Fruit fly (Drosophila melanogaster) whole organism, prepupa: ENCODE results near the gene Gad1.
A peak's percentile ranks its signal among the peaks of the same experiment; 100 is the strongest.

ENCODE experiments used
- CG11294 ChIP-seq: fragments of 200-800 bp; sonication (Bioruptor generic); IDR thresholded peaks from 2 replicates; pipeline ENCODE4 v1.3.6; 2022; ENCODE audit warnings: missing biosample characterization, missing genetic modification characterization
- CG11902 ChIP-seq: fragments of 200-800 bp; sonication (Bioruptor generic); optimal IDR thresholded peaks from 3 replicates; lab custom pipeline; 2016; ENCODE audit warnings: missing biosample characterization, missing genetic modification characterization
- CG15336 ChIP-seq: fragments of 200-800 bp; sonication (Bioruptor generic); IDR thresholded peaks from 2 replicates; pipeline ENCODE4 v1.3.6; 2022; ENCODE audit warnings: missing biosample characterization, missing genetic modification characterization
- CG1621 ChIP-seq: fragments of 200-800 bp; sonication (Bioruptor generic); optimal IDR thresholded peaks from 3 replicates; lab custom pipeline; 2018; ENCODE audit warnings: missing biosample characterization, mild to moderate bottlenecking, missing genetic modification characterization
- CG16779 ChIP-seq: fragments of 200-800 bp; sonication (Bioruptor generic); optimal IDR thresholded peaks from 3 replicates; lab custom pipeline; 2017; ENCODE audit warnings: missing biosample characterization, mild to moderate bottlenecking, missing genetic modification characterization
- CG3032 ChIP-seq: fragments of 200-800 bp; optimal IDR thresholded peaks from 2 replicates; lab custom pipeline; 2019; ENCODE audit warnings: missing biosample characterization, mild to moderate bottlenecking, missing genetic modification characterization, moderate library complexity
- CG32006 ChIP-seq: fragments of 200-800 bp; sonication (Bioruptor generic); optimal IDR thresholded peaks from 3 replicates; lab custom pipeline; 2017; ENCODE audit warnings: missing biosample characterization, mild to moderate bottlenecking, missing genetic modification characterization
- CG34406 ChIP-seq: fragments of 200-800 bp; sonication (Bioruptor generic); optimal IDR thresholded peaks from 3 replicates; lab custom pipeline; 2016; ENCODE audit warnings: missing biosample characterization, missing genetic modification characterization
- CG6163 ChIP-seq: fragments of 200-800 bp; sonication (Bioruptor generic); IDR thresholded peaks from 3 replicates; pipeline ENCODE4 v1.3.6; 2022; ENCODE audit warnings: missing biosample characterization, missing genetic modification characterization
- CG6792 ChIP-seq: fragments of 200-800 bp; sonication (Bioruptor generic); optimal IDR thresholded peaks from 3 replicates; lab custom pipeline; 2016; ENCODE audit warnings: missing biosample characterization, missing genetic modification characterization
- CG8119 ChIP-seq: fragments of 200-800 bp; sonication (Bioruptor generic); IDR thresholded peaks from 3 replicates; pipeline ENCODE4 v1.3.6; 2022; ENCODE audit warnings: missing biosample characterization, missing genetic modification characterization
- CG8319 ChIP-seq: fragments of 200-800 bp; sonication (Bioruptor generic); optimal IDR thresholded peaks from 3 replicates; lab custom pipeline; 2016; ENCODE audit warnings: missing biosample characterization, missing genetic modification characterization
- CG8632 ChIP-seq: fragments of 200-800 bp; sonication (Bioruptor generic); optimal IDR thresholded peaks from 3 replicates; lab custom pipeline; 2016; ENCODE audit warnings: missing biosample characterization, missing genetic modification characterization
- CG9139 ChIP-seq: fragments of 200-800 bp; sonication (Bioruptor generic); optimal IDR thresholded peaks from 3 replicates; lab custom pipeline; 2017; ENCODE audit warnings: missing biosample characterization, mild to moderate bottlenecking, missing genetic modification characterization
- Eip75B ChIP-seq: fragments of 200-800 bp; sonication (Bioruptor generic); optimal IDR thresholded peaks from 3 replicates; lab custom pipeline; 2016; ENCODE audit warnings: missing biosample characterization, missing genetic modification characterization
- Eip78C ChIP-seq: fragments of 200-800 bp; sonication (Bioruptor generic); peaks from one replicate; lab custom pipeline; 2016; ENCODE audit warnings: missing biosample characterization, missing genetic modification characterization
- Ets21C ChIP-seq: fragments of 200-800 bp; sonication (Bioruptor generic); optimal IDR thresholded peaks from 3 replicates; lab custom pipeline; 2016; ENCODE audit warnings: missing biosample characterization, missing genetic modification characterization
- Ets96B ChIP-seq: fragments of 200-800 bp; optimal IDR thresholded peaks from 2 replicates; lab custom pipeline; 2019; ENCODE audit warnings: missing biosample characterization, mild to moderate bottlenecking, missing genetic modification characterization, moderate library complexity
- Gug ChIP-seq: fragments of 200-800 bp; sonication (Bioruptor generic); IDR thresholded peaks from 2 replicates; pipeline ENCODE4 v1.3.6; 2022; ENCODE audit warnings: missing biosample characterization, missing genetic modification characterization
- Hr38 ChIP-seq: sonication (Bioruptor generic); optimal IDR thresholded peaks from 2 replicates; lab custom pipeline; 2016; ENCODE audit warnings: missing biosample characterization, missing genetic modification characterization
- Hr39 ChIP-seq: fragments of 200-800 bp; sonication (Bioruptor generic); optimal IDR thresholded peaks from 2 replicates; lab custom pipeline; 2016; ENCODE audit warnings: missing biosample characterization, missing genetic modification characterization
- Lpt ChIP-seq: fragments of 200-800 bp; sonication (Bioruptor generic); optimal IDR thresholded peaks from 3 replicates; lab custom pipeline; 2016; ENCODE audit warnings: missing biosample characterization, missing genetic modification characterization
- achi ChIP-seq: fragments of 200-800 bp; sonication (Bioruptor generic); optimal IDR thresholded peaks from 3 replicates; lab custom pipeline; 2016; ENCODE audit warnings: missing biosample characterization, missing genetic modification characterization
- dsx ChIP-seq: fragments of 200-800 bp; optimal IDR thresholded peaks from 3 replicates; lab custom pipeline; 2019; ENCODE audit warnings: missing biosample characterization, mild to moderate bottlenecking, missing genetic modification characterization, moderate library complexity; ENCODE audit not compliant: poor library complexity, severe bottlenecking
- esn ChIP-seq: fragments of 200-800 bp; sonication (Bioruptor generic); optimal IDR thresholded peaks from 2 replicates; lab custom pipeline; 2016; ENCODE audit warnings: missing biosample characterization, mild to moderate bottlenecking, missing genetic modification characterization, moderate library complexity
- fd59A ChIP-seq: fragments of 200-800 bp; sonication (Bioruptor generic); optimal IDR thresholded peaks from 2 replicates; lab custom pipeline; 2017; ENCODE audit warnings: missing biosample characterization, mild to moderate bottlenecking, missing genetic modification characterization, missing genetic modification reagents
- fd85E ChIP-seq: fragments of 200-800 bp; sonication (Bioruptor generic); optimal IDR thresholded peaks from 3 replicates; lab custom pipeline; 2016; ENCODE audit warnings: missing biosample characterization, missing genetic modification characterization
- fkh ChIP-seq: fragments of 200-800 bp; sonication (Bioruptor generic); optimal IDR thresholded peaks from 3 replicates; lab custom pipeline; 2017; ENCODE audit warnings: missing biosample characterization, mild to moderate bottlenecking, missing genetic modification characterization, moderate library complexity
- lz ChIP-seq: fragments of 200-800 bp; sonication (Bioruptor generic); optimal IDR thresholded peaks from 3 replicates; lab custom pipeline; 2016; ENCODE audit warnings: missing biosample characterization, missing genetic modification characterization
- pdm3 ChIP-seq: fragments of 200-800 bp; sonication (Bioruptor generic); optimal IDR thresholded peaks from 3 replicates; lab custom pipeline; 2016; ENCODE audit warnings: missing biosample characterization, missing genetic modification characterization
- ss ChIP-seq, 2 experiments: fragments of 200-800 bp; sonication (Bioruptor generic); optimal IDR thresholded peaks; 2 replicates in 1 of 2; 3 replicates in 1 of 2; lab custom pipeline; 2017 to 2018; ENCODE audit warnings: mild to moderate bottlenecking in 2 of 2, missing biosample characterization in 2 of 2, missing genetic modification characterization in 2 of 2, moderate library complexity in 1 of 2
- svp ChIP-seq: fragments of 200-800 bp; sonication (Bioruptor generic); peaks from one replicate; lab custom pipeline; 2016; ENCODE audit warnings: missing biosample characterization, missing genetic modification characterization
- topi ChIP-seq: fragments of 200-800 bp; sonication (Bioruptor generic); optimal IDR thresholded peaks from 3 replicates; lab custom pipeline; 2016; ENCODE audit warnings: missing biosample characterization, missing genetic modification characterization

Gene Gad1

dm6 chr3L:4120358-4121349, 32.1 kb upstream of the Gad1 start (continued):
- TF ChIP-seq Lpt (no peak), Ets96B (no peak), CG11294 (no peak), CG11902 (no peak), Hr39 (GFP tag; lab: Kevin White, UChicago) (peak; percentile 5), CG3032 (tag; lab: Kevin White, UChicago) (no peak), CG16779 (tag; lab: Kevin White, UChicago) (no peak), svp (GFP tag; lab: Kevin White, UChicago) (peak; percentile 17), esn (GFP tag; lab: Kevin White, UChicago) (no peak), CG15336 (GFP tag; lab: Robert Waterston, UW) (no peak), CG9139 (GFP tag; lab: Kevin White, UChicago) (no peak), pdm3 (GFP tag; lab: Kevin White, UChicago) (peak; percentile 9), CG6792 (GFP tag; lab: Kevin White, UChicago) (no peak), CG6163 (GFP tag; lab: Robert Waterston, UW) (no peak), CG8319 (GFP tag; lab: Kevin White, UChicago) (no peak), CG34406 (GFP tag; lab: Kevin White, UChicago) (no peak), CG1621 (tag; lab: Kevin White, UChicago) (no peak)

dm6 chr3L:4119636-4120357, 31.3 kb upstream of the Gad1 start:
- TF ChIP-seq topi (GFP tag; lab: Kevin White, UChicago) (peak; percentile 4), CG8319 (GFP tag; lab: Kevin White, UChicago) (peak; percentile 1), CG8632 (GFP tag; lab: Kevin White, UChicago) (no peak), fd59A (GFP tag; lab: Kevin White, UChicago) (no peak), svp (GFP tag; lab: Kevin White, UChicago) (peak; percentile 53), CG15336 (GFP tag; lab: Robert Waterston, UW) (no peak), fkh (peak; percentile 57), Eip78C (GFP tag; lab: Kevin White, UChicago) (peak; percentile 70), achi (peak; percentile 16)

DNA sequence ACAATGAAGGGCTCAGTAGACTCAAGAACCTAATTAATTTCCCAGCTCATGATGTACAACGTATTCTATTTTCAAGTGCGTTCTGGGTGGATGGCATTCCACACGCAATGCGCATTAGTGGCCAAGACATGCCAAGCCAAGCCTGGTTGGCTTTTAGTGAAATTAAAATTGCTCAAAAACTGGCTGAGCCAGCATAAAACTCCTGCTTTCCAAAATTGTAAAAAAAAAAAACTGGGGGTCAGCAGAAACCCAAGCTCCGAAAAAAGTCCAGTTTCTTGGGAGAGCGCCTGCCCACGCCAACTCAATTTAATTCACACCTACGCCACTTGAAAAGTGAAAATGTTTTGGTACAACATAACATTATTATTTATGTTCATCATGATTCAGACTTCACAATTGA, 29.8 kb upstream of the Gad1 start:
- no peak for TF ChIP-seq Ets96B
- no peak for TF ChIP-seq lz (GFP tag; lab: Kevin White, UChicago)
- no peak for TF ChIP-seq fkh
- TF ChIP-seq Eip78C (GFP tag; lab: Kevin White, UChicago), result peak; percentile 58
- no peak for TF ChIP-seq pdm3 (GFP tag; lab: Kevin White, UChicago)
- TF ChIP-seq dsx (GFP tag; lab: Kevin White, UChicago), result no peak
- TF ChIP-seq ss (GFP tag; optimal IDR thresholded peaks at IDR 0.05; lab: Kevin White, UChicago), result no peak
- no peak for TF ChIP-seq CG32006 (GFP tag; lab: Kevin White, UChicago)

dm6 chr3L:4117493-4117892, 28.9 kb upstream of the Gad1 start:
- no peak for TF ChIP-seq Eip75B (GFP tag; lab: Kevin White, UChicago)
- no peak for TF ChIP-seq CG8119
- TF ChIP-seq fd85E (GFP tag; lab: Kevin White, UChicago), result no peak
- TF ChIP-seq Gug (GFP tag; lab: Robert Waterston, UW), result no peak
- TF ChIP-seq Ets21C, result no peak
- TF ChIP-seq CG6792 (GFP tag; lab: Kevin White, UChicago), result no peak
- TF ChIP-seq CG11902, result no peak
- TF ChIP-seq Hr38, result no peak
